Fruit fly (Drosophila melanogaster): ENCODE data around the gene CG15170.

The CG15170 gene

DNA sequence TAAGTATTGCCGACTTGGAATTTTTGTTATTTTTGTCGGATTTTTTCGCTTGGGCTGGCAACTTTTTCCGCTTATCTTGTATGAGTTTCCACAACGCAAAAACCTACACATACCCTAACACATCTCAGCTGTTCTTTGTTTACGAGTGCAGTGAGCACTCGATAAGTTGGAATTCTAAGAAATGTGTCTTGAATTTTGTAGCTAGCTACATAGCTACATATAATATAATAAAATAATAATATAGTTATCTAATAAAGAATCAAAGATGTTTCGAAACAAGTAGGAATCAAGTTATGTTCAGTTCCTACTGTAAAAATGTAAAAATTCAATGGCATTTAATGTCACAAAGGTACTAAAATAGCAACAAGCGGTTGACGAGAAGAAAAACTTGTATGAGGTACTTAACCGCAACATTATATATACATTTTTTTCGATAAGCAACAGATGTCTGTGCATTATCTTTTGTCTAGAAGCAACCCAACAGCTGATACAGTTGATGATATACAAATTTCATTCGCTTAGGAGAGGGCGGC lies 32.8 kb downstream of the CG15170 start, which contains the start of gene Bhmt (continued):
- TF ChIP-seq CG4318 (GFP tag; optimal IDR thresholded peaks at IDR 0.05): peak; percentile 56
- TF ChIP-seq CG11294 (GFP tag; IDR thresholded peaks at IDR 0.05): peak; percentile 81
- peak; percentile 62 for TF ChIP-seq Sox15 (GFP tag; optimal IDR thresholded peaks at IDR 0.05)
- TF ChIP-seq fd59A (GFP tag; optimal IDR thresholded peaks at IDR 0.05): peak; percentile 48
- peak; percentile 86 for TF ChIP-seq CG3032 (tag; optimal IDR thresholded peaks at IDR 0.05)
- peak; percentile 93 for TF ChIP-seq dsx (GFP tag; optimal IDR thresholded peaks at IDR 0.05; ENCODE audit: poor library complexity, severe bottlenecking)
- TF ChIP-seq Eip75B (GFP tag; optimal IDR thresholded peaks at IDR 0.05): peak; percentile 71
- TF ChIP-seq CG3919 (GFP tag; optimal IDR thresholded peaks at IDR 0.05): peak; percentile 83
- peak; percentile 88 for TF ChIP-seq esn (GFP tag; optimal IDR thresholded peaks at IDR 0.05)
- peak; percentile 59 for TF ChIP-seq Hr39 (GFP tag; optimal IDR thresholded peaks at IDR 0.05)
- peak; percentile 61 for TF ChIP-seq cyc (GFP tag; optimal IDR thresholded peaks at IDR 0.05)
- peak; percentile 82 for TF ChIP-seq fkh (GFP tag; optimal IDR thresholded peaks at IDR 0.05)
- peak; percentile 85 for TF ChIP-seq CG16779 (tag; optimal IDR thresholded peaks at IDR 0.05)
- peak; percentile 34 for TF ChIP-seq dac (GFP tag; optimal IDR thresholded peaks at IDR 0.05)
- peak; percentile 69 for TF ChIP-seq Lpt (GFP tag; optimal IDR thresholded peaks at IDR 0.05)
- peak; percentile 86 for TF ChIP-seq CG10631 (GFP tag; optimal IDR thresholded peaks at IDR 0.05)
- peak; percentile 76 for TF ChIP-seq CG11902 (GFP tag; optimal IDR thresholded peaks at IDR 0.05)
- peak; percentile 57 for TF ChIP-seq Ets21C (GFP tag; optimal IDR thresholded peaks at IDR 0.05)
- TF ChIP-seq svp (GFP tag): peak; percentile 92
- TF ChIP-seq OdsH (GFP tag; optimal IDR thresholded peaks at IDR 0.05): peak; percentile 86
- TF ChIP-seq Hr38 (GFP tag; optimal IDR thresholded peaks at IDR 0.05): no peak
- peak; percentile 80 for TF ChIP-seq CG6808 (GFP tag; optimal IDR thresholded peaks at IDR 0.05)
- peak; percentile 89 for TF ChIP-seq CG34406 (GFP tag; optimal IDR thresholded peaks at IDR 0.05)
- peak; percentile 79 for TF ChIP-seq CG11762 (GFP tag; optimal IDR thresholded peaks at IDR 0.05; ENCODE audit: insufficient read depth)
- peak; percentile 86 for TF ChIP-seq Sox14 (GFP tag; optimal IDR thresholded peaks at IDR 0.05)
- peak; percentile 65 for TF ChIP-seq CG8319 (GFP tag; optimal IDR thresholded peaks at IDR 0.05)

DNA sequence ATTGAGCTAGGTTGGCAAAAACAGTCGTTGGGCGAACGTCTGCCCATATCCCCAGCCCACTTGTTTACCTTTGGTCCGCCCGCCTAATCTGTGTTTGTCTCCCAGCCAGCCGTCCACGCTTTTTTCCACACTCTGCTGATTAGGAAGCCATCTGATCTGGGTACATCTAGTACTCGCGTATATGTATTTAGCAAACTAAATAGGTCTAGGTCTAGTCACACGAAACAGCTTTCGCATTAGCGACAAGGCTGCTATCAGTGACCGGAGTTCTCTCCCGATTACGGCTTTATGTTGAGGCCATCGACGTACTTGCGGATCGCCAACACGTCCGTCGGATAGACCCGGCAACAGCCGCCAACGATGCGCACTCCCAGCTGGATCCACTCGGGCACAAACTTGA lies 34.4 kb downstream of the CG15170 start:
- TF ChIP-seq svp (GFP tag) (peak; percentile 47), CG10631 (GFP tag; optimal IDR thresholded peaks at IDR 0.05) (no peak), fkh (GFP tag; optimal IDR thresholded peaks at IDR 0.05) (peak; percentile 38), CG1621 (tag; optimal IDR thresholded peaks at IDR 0.05) (no peak)

DNA sequence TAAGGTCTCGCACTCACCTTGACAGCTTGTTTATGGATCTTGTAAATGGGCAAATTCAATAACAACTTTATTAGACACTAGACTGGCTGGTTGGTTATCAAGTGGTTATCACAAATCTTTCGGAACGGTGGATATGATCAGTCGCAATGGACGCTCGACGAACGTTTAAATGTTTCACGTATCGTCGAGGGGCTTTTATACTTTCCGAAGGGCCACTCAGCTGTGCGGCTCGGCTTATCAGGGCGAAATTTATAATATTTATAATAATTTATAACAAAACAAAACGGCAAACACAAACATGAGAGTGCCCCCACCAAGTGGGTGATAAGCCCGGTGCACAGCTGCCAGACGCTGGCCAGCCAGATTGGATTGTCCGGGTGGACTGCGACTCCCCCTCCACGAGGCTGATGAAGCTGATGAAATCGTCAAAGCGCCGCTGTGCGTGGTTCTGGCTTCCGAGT lies 35.7 kb downstream of the CG15170 start, which contains the start of gene CG10621:
TSS of gene CG10621 (minus strand) at position 177 of the 461 bp plus-strand sequence.
- peak; percentile 97 for TF ChIP-seq svp (GFP tag)
- no peak for TF ChIP-seq CG7368 (GFP tag; optimal IDR thresholded peaks at IDR 0.05)
- no peak for TF ChIP-seq Blimp-1 (GFP tag; optimal IDR thresholded peaks at IDR 0.05)
- TF ChIP-seq eg (GFP tag; IDR thresholded peaks at IDR 0.05): no peak
- TF ChIP-seq Lpt (GFP tag; optimal IDR thresholded peaks at IDR 0.05): no peak
- peak; percentile 33 for TF ChIP-seq net (GFP tag; optimal IDR thresholded peaks at IDR 0.05)
- TF ChIP-seq ss (GFP tag; optimal IDR thresholded peaks at IDR 0.05): peak in 1 of 2 experiments; percentile 32
- TF ChIP-seq CG6854 (GFP tag; optimal IDR thresholded peaks at IDR 0.05): peak; percentile 57
- TF ChIP-seq Ets21C (GFP tag; optimal IDR thresholded peaks at IDR 0.05): no peak
- 0 out of 3 replicates have a peak, but pooled peaks have one; percentile 34 for TF ChIP-seq CG6163 (GFP tag; IDR thresholded peaks at IDR 0.05)
- no peak for TF ChIP-seq CG6792 (GFP tag; optimal IDR thresholded peaks at IDR 0.05)
- no peak for TF ChIP-seq Hr39 (GFP tag; optimal IDR thresholded peaks at IDR 0.05)
- peak; percentile 35 for TF ChIP-seq fkh (GFP tag; optimal IDR thresholded peaks at IDR 0.05)
- TF ChIP-seq CG16779 (tag; optimal IDR thresholded peaks at IDR 0.05): no peak
- TF ChIP-seq CG6808 (GFP tag; optimal IDR thresholded peaks at IDR 0.05): peak; percentile 4
- no peak for TF ChIP-seq Met (GFP tag; optimal IDR thresholded peaks at IDR 0.05)
- no peak for TF ChIP-seq dsx (GFP tag; optimal IDR thresholded peaks at IDR 0.05; ENCODE audit: poor library complexity, severe bottlenecking)
- TF ChIP-seq Gug (GFP tag; IDR thresholded peaks at IDR 0.05): no peak
- 0 out of 3 replicates have a peak, but pooled peaks have one; percentile 24 for TF ChIP-seq CG8119 (GFP tag; IDR thresholded peaks at IDR 0.05)
- TF ChIP-seq Hr38 (GFP tag; optimal IDR thresholded peaks at IDR 0.05): no peak
- no peak for TF ChIP-seq Eip75B (GFP tag; optimal IDR thresholded peaks at IDR 0.05)
- no peak for TF ChIP-seq CG34406 (GFP tag; optimal IDR thresholded peaks at IDR 0.05)
- no peak for TF ChIP-seq CG9139 (GFP tag; optimal IDR thresholded peaks at IDR 0.05)
- TF ChIP-seq vri (GFP tag; optimal IDR thresholded peaks at IDR 0.05): peak; percentile 79
- TF ChIP-seq CG4318 (GFP tag; optimal IDR thresholded peaks at IDR 0.05): no peak
- TF ChIP-seq esn (GFP tag; optimal IDR thresholded peaks at IDR 0.05): no peak
- TF ChIP-seq CG1621 (tag; optimal IDR thresholded peaks at IDR 0.05): no peak
- peak; percentile 20 for TF ChIP-seq Sox102F (GFP tag; optimal IDR thresholded peaks at IDR 0.05)

Measured in whole organism, prepupa.